Worm (Caenorhabditis elegans): ENCODE measurements around the gene let-413.
A peak's percentile ranks its signal among the peaks of the same experiment; 100 is the strongest.

let-413 gene

ce11 chrV:8012032-8012431 is 34.5 kb upstream of the let-413 start, which contains the start of gene rpb-9 (continued):
- TF ChIP-seq him-1 (tag; optimal IDR thresholded peaks at IDR 0.05), result no peak
- TF ChIP-seq Y56A3A.18 (GFP tag; IDR thresholded peaks at IDR 0.05), result peak; percentile 25; the same call in 1 of the 2 replicates
- no peak for TF ChIP-seq tlf-1 (GFP tag; optimal IDR thresholded peaks at IDR 0.05)
- no peak for TF ChIP-seq fkh-3 (tag; optimal IDR thresholded peaks at IDR 0.05)
- no peak for TF ChIP-seq unc-130 (GFP tag; optimal IDR thresholded peaks at IDR 0.05)
- no peak for TF ChIP-seq athp-1 (tag; optimal IDR thresholded peaks at IDR 0.05)
- TF ChIP-seq snpc-3.4 (tag; optimal IDR thresholded peaks at IDR 0.05), result no peak
- no peak for TF ChIP-seq Y53G8AR.9 (GFP tag; conservative IDR thresholded peaks at IDR 0.05)
- TF ChIP-seq egl-44 (GFP tag; IDR thresholded peaks at IDR 0.05), result no peak
- TF ChIP-seq ceh-100 (GFP tag; IDR thresholded peaks at IDR 0.05), result no peak
- TF ChIP-seq ztf-6 (GFP tag; IDR thresholded peaks at IDR 0.05), result no peak
- no peak for TF ChIP-seq C06A6.2 (GFP tag; conservative IDR thresholded peaks at IDR 0.05)
- TF ChIP-seq K11D2.4 (GFP tag; IDR thresholded peaks at IDR 0.05), result no peak
- TF ChIP-seq ceh-79 (tag; optimal IDR thresholded peaks at IDR 0.05), result no peak
- no peak for TF ChIP-seq rpc-1 (optimal IDR thresholded peaks at IDR 0.05)
- TF ChIP-seq rpc-1 (tag; optimal IDR thresholded peaks at IDR 0.05), result no peak
- TF ChIP-seq hlh-12 (tag; optimal IDR thresholded peaks at IDR 0.05), result no peak
- no peak for TF ChIP-seq chd-7 (tag; optimal IDR thresholded peaks at IDR 0.05)
- no peak for TF ChIP-seq nfya-1 (tag; optimal IDR thresholded peaks at IDR 0.05; ENCODE audit: borderline replicate concordance, insufficient read depth)
- TF ChIP-seq sdz-38 (tag; optimal IDR thresholded peaks at IDR 0.05), result no peak
- no peak for TF ChIP-seq cebp-2 (GFP tag; IDR thresholded peaks at IDR 0.05)
- TF ChIP-seq K12H6.12 (tag; optimal IDR thresholded peaks at IDR 0.05), result no peak
- TF ChIP-seq tbp1 (GFP tag; optimal IDR thresholded peaks at IDR 0.05), result no peak
- TF ChIP-seq rec-8 (tag; optimal IDR thresholded peaks at IDR 0.05), result no peak
- TF ChIP-seq ztf-3 (GFP tag; optimal IDR thresholded peaks at IDR 0.05), result no peak
- peak; percentile 30 for TF ChIP-seq F49E8.2 (tag; optimal IDR thresholded peaks at IDR 0.05; ENCODE audit: insufficient read depth)
- no peak for TF ChIP-seq aptf-3 (GFP tag; IDR thresholded peaks at IDR 0.05)
- no peak for TF ChIP-seq ztf-18 (tag; optimal IDR thresholded peaks at IDR 0.05)
- no peak for TF ChIP-seq attf-3 (GFP tag; conservative IDR thresholded peaks at IDR 0.05)
- TF ChIP-seq F57A8.1 (GFP tag; optimal IDR thresholded peaks at IDR 0.05), result no peak
- TF ChIP-seq ceh-58 (GFP tag; IDR thresholded peaks at IDR 0.05), result no peak
- TF ChIP-seq F33H1.4 (GFP tag; IDR thresholded peaks at IDR 0.05), result no peak
- TF ChIP-seq ceh-91 (GFP tag; IDR thresholded peaks at IDR 0.05), result no peak
- TF ChIP-seq hsf-1 (GFP tag; IDR thresholded peaks at IDR 0.05), result 0 out of 2 replicates have a peak, but pooled peaks have one; percentile 30
- TF ChIP-seq ceh-27 (GFP tag; optimal IDR thresholded peaks at IDR 0.05), result no peak
- TF ChIP-seq dpff-1 (tag; optimal IDR thresholded peaks at IDR 0.05), result no peak
- TF ChIP-seq zfh-2 (GFP tag; conservative IDR thresholded peaks at IDR 0.05), result no peak
- peak; percentile 17 for TF ChIP-seq ama-1 (optimal IDR thresholded peaks at IDR 0.05)
- TF ChIP-seq ama-1 (GFP tag; optimal IDR thresholded peaks at IDR 0.05), result no peak

ce11 chrV:8010846-8011245 is 33.3 kb upstream of the let-413 start, which contains the start of gene lmtr-2:
Gene lmtr-2 (minus strand): TSS chrV:8011106.
- TF ChIP-seq nfya-2 (GFP tag; IDR thresholded peaks at IDR 0.05) (no peak), ceh-27 (GFP tag; optimal IDR thresholded peaks at IDR 0.05) (no peak), dpl-1 (GFP tag; optimal IDR thresholded peaks at IDR 0.05) (no peak), madf-3 (GFP tag; IDR thresholded peaks at IDR 0.05) (peak; percentile 65; the same call in 1 of the 2 replicates), madf-8 (GFP tag; conservative IDR thresholded peaks at IDR 0.05) (no peak), mes-4 (tag; optimal IDR thresholded peaks at IDR 0.05) (no peak), cebp-1 (GFP tag; IDR thresholded peaks at IDR 0.05) (no peak), cebp-1 (tag; optimal IDR thresholded peaks at IDR 0.05) (peak; percentile 26), ztf-28 (GFP tag; IDR thresholded peaks at IDR 0.05) (no peak), C17E4.6 (GFP tag; IDR thresholded peaks at IDR 0.05) (no peak), aptf-3 (GFP tag; IDR thresholded peaks at IDR 0.05) (no peak), nfya-1 (tag; optimal IDR thresholded peaks at IDR 0.05; ENCODE audit: borderline replicate concordance, insufficient read depth) (no peak), pha-4 (tag; optimal IDR thresholded peaks at IDR 0.05) (no peak), ceh-58 (GFP tag; IDR thresholded peaks at IDR 0.05) (0 out of 2 replicates have a peak, but pooled peaks have one; percentile 49), ama-1 (optimal IDR thresholded peaks at IDR 0.05) (no peak), ama-1 (GFP tag; optimal IDR thresholded peaks at IDR 0.05) (no peak), ztf-6 (GFP tag; IDR thresholded peaks at IDR 0.05) (no peak), hmg-20 (GFP tag; IDR thresholded peaks at IDR 0.05) (no peak), F55B11.4 (tag; optimal IDR thresholded peaks at IDR 0.05; ENCODE audit: borderline replicate concordance, insufficient read depth) (no peak)
